Worm (Caenorhabditis elegans): ENCODE measurements around the gene enpl-1.

Gene enpl-1

DNA sequence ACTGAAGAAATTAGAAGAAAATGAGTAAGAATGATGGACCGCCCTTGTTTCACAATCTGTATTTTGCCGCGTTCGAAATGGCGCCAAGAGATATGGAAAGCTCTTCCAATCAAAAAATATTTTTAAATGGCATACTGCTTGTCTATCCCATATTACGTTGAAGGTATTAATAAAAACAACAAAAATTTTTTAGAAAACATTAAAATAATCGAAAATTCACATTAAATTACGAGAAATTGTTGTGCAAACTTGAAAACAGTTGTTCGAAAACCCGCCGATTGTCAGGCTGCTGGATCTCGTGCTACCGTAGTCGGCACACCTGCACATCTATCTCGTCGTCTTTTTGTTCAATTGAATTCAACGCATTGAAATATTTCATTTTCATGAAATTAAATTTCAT is 35.5 kb upstream of the enpl-1 start, which contains the start of gene klc-1:
klc-1 (plus strand) TSS at position 127 of the 400 bp plus-strand sequence.
- TF ChIP-seq lin-11 (tag; optimal IDR thresholded peaks at IDR 0.05), result no peak
- no peak for TF ChIP-seq ceh-2 (tag; optimal IDR thresholded peaks at IDR 0.05)
- no peak for TF ChIP-seq ceh-31 (tag; optimal IDR thresholded peaks at IDR 0.05)
- TF ChIP-seq dve-1 (tag; optimal IDR thresholded peaks at IDR 0.05), result no peak
- no peak for TF ChIP-seq T23F11.4 (GFP tag; optimal IDR thresholded peaks at IDR 0.05)
- TF ChIP-seq C38D4.7 (GFP tag; optimal IDR thresholded peaks at IDR 0.05), result no peak
- no peak for TF ChIP-seq nhr-11 (tag; optimal IDR thresholded peaks at IDR 0.05)
- no peak for TF ChIP-seq ceh-45 (GFP tag; IDR thresholded peaks at IDR 0.05)
- TF ChIP-seq dmd-4 (tag; optimal IDR thresholded peaks at IDR 0.05; ENCODE audit: borderline replicate concordance), result no peak
- no peak for TF ChIP-seq ceh-18 (tag; optimal IDR thresholded peaks at IDR 0.05)
- TF ChIP-seq odd-2 (tag; optimal IDR thresholded peaks at IDR 0.05), result no peak
- TF ChIP-seq sox-4 (tag; optimal IDR thresholded peaks at IDR 0.05), result no peak
- no peak for TF ChIP-seq tbx-7 (tag; optimal IDR thresholded peaks at IDR 0.05)
- no peak for TF ChIP-seq ceh-30 (tag; optimal IDR thresholded peaks at IDR 0.05)
- no peak for TF ChIP-seq tbx-2 (tag; optimal IDR thresholded peaks at IDR 0.05)
- TF ChIP-seq ref-2 (tag; optimal IDR thresholded peaks at IDR 0.05), result no peak

DNA sequence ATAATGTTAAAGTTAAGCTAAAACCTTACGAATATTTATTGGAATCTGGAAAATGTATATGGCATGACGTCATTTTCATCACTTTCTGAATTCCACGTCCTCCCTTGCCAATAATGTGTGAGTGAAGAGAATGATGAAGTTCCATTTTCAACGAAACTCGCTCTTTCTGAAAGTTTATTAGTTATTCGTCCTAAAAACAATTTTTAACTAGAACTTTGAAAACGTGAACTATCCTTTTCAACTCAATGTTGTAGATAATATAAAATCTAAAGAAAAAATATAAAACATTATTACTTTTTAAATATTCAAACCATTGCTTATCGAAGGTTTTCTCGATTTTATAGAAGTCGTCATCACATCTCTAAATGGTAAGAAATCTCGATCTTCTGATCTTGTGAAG is 29.6 kb upstream of the enpl-1 start, which contains the start of gene M7.7:
M7.7 (plus strand) TSS at position 301 of the 400 bp plus-strand sequence.
- TF ChIP-seq fax-1 (tag; optimal IDR thresholded peaks at IDR 0.05), result no peak
- TF ChIP-seq ztf-16 (tag; optimal IDR thresholded peaks at IDR 0.05), result no peak
- no peak for TF ChIP-seq che-1 (tag; optimal IDR thresholded peaks at IDR 0.05)
- no peak for TF ChIP-seq unc-55 (GFP tag; optimal IDR thresholded peaks at IDR 0.05)
- TF ChIP-seq ceh-48 (tag; optimal IDR thresholded peaks at IDR 0.05), result no peak
- no peak for TF ChIP-seq odd-2 (tag; optimal IDR thresholded peaks at IDR 0.05)
- no peak for TF ChIP-seq C08G9.2 (tag; optimal IDR thresholded peaks at IDR 0.05)
- TF ChIP-seq sox-4 (tag; optimal IDR thresholded peaks at IDR 0.05), result no peak
- no peak for TF ChIP-seq pat-9 (tag; optimal IDR thresholded peaks at IDR 0.05)
- TF ChIP-seq pha-4 (tag; optimal IDR thresholded peaks at IDR 0.05), result no peak
- no peak for TF ChIP-seq pros-1 (tag; optimal IDR thresholded peaks at IDR 0.05)
- no peak for TF ChIP-seq ets-4 (tag; optimal IDR thresholded peaks at IDR 0.05)
- no peak for TF ChIP-seq T23F11.4 (GFP tag; optimal IDR thresholded peaks at IDR 0.05)
- no peak for TF ChIP-seq pqm-1 (tag; optimal IDR thresholded peaks at IDR 0.05)
- no peak for TF ChIP-seq Y22D7AL.16 (tag; optimal IDR thresholded peaks at IDR 0.05)

DNA sequence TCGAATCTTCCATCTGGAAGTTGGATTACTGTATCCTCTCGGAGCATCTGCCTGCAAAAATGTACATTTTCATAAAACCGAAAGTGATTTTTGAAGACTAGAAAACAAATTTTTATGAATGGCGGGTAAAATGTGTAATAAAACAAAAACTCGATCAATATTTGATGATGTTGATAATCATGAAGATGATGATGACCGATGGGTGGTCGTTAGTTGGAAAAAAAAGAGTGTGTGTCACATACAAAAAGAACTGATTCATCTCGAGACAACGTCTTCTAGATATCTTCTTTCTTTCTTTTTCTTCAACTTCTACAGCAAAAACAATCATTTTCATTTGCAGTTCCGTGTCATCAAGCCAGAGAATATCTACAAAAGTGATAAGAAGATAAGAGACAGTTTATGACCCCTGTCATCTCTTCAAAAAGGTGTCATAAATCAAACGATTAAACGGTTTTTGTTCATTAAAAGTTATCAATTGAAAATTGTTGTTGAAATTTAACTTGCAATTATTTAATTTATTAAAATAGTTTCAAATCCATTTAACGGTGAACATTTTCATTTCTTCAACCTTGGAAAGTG is 26.5 kb upstream of the enpl-1 start, which contains the start of gene bcc-1:
bcc-1 (minus strand) TSS at position 51 of the 579 bp plus-strand sequence.
- TF ChIP-seq hlh-13 (GFP tag; optimal IDR thresholded peaks at IDR 0.05), result no peak
- no peak for TF ChIP-seq nhr-11 (tag; optimal IDR thresholded peaks at IDR 0.05)
- no peak for TF ChIP-seq eyg-1 (tag; optimal IDR thresholded peaks at IDR 0.05)
- TF ChIP-seq pha-4 (tag; optimal IDR thresholded peaks at IDR 0.05), result no peak
- TF ChIP-seq syd-9 (tag; optimal IDR thresholded peaks at IDR 0.05), result no peak
- no peak for TF ChIP-seq tbx-2 (tag; optimal IDR thresholded peaks at IDR 0.05)
- no peak for TF ChIP-seq zip-5 (tag; optimal IDR thresholded peaks at IDR 0.05)
- no peak for TF ChIP-seq hlh-6 (tag; optimal IDR thresholded peaks at IDR 0.05)

DNA sequence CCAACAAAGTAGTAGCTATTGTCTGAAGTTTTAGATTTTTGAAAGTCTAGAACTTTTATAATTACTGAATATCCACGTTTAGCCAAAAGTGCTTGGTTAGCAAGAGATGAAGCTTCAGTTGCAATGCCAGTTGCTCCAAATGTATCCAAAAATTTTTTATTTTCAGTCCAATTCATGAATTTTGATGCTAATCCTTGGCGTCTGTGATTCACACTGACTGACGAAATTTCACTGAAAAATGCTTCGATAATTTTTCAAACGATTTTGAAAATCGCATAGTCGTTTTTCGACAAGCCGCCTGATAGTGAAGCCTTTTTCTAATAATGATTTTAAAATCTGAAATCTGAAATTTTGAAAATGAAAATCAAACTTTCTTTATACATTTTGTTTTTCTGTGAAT is 25.0 kb upstream of the enpl-1 start:
- no peak for TF ChIP-seq tbx-7 (tag; optimal IDR thresholded peaks at IDR 0.05)
- no peak for TF ChIP-seq ahr-1 (tag; optimal IDR thresholded peaks at IDR 0.05)
- no peak for TF ChIP-seq unc-3 (GFP tag; conservative IDR thresholded peaks at IDR 0.05)
- TF ChIP-seq unc-3 (tag; optimal IDR thresholded peaks at IDR 0.05), result no peak
- no peak for TF ChIP-seq nhr-232 (tag; optimal IDR thresholded peaks at IDR 0.05)
- TF ChIP-seq syd-9 (tag; optimal IDR thresholded peaks at IDR 0.05), result no peak
- TF ChIP-seq pat-9 (tag; optimal IDR thresholded peaks at IDR 0.05), result no peak
- no peak for TF ChIP-seq ceh-6 (GFP tag; optimal IDR thresholded peaks at IDR 0.05)
- no peak for TF ChIP-seq T23F11.4 (GFP tag; optimal IDR thresholded peaks at IDR 0.05)
- TF ChIP-seq unc-86 (tag; optimal IDR thresholded peaks at IDR 0.05), result no peak

Data from whole organism, late embryonic.